Worm (Caenorhabditis elegans): ENCODE data around the gene M88.4.

Gene M88.4

DNA sequence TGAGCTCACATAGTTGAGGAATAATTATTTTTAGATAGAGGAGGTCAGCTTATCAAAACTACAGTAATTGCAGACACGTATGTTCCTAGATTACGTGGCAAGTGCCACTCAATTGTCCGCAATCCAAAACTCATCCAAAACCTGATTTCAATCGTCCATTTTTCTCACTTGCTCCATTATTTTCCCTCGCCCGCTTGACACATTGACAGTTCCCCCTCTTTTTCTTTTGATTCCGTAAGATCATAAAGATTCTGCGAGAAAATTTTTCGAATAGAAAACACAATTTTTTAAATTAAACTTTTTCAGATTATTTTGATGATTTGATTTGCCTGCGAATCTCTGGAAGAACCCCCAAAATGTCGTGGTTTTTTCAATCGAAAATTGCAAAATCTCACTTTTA is at the start of gene M88.4:
TSS of gene M88.4 (plus strand) at position 301 of the 400 bp plus-strand sequence.
- no peak for TF ChIP-seq mxl-2 (GFP tag; conservative IDR thresholded peaks at IDR 0.05)
- TF ChIP-seq unc-62 (GFP tag; optimal IDR thresholded peaks at IDR 0.05 in 1 of 2): peak in 1 of 2 experiments; percentile 2
- TF ChIP-seq unc-62 (tag; optimal IDR thresholded peaks at IDR 0.05): no peak
- no peak for TF ChIP-seq nhr-76 (tag; optimal IDR thresholded peaks at IDR 0.05)

DNA sequence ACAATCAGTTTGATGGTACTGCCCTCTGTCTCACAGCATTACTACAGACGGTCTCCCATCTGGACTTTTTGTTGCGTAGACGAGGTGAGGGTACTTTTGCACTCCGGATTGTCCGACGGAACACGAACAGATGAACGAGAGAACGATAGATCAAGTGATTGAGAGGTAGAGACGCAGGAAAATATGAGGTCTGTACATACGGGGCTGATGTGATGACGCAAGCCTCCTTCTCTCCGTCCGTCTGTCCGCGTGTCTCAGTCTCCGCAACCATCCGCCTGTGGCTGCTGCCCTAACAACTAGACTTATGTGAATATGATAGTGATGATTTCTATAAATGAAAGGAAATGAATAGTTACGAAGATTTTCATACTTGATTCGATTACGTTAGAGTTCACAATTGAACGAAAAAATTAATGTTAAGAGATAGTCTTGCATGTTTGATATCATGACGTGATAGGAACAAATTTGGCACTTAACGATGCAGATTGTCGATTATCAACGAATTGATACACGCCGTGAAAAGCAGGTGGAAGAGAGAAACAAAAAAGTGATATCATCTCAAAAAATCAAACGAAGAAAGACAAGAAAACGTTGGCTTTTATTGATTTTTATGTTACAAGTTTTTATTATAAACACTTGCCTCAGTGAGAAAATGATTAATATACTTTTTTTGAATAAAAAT is 46.1 kb upstream of the M88.4 start:
- TF ChIP-seq mxl-3 (GFP tag; optimal IDR thresholded peaks at IDR 0.05) (peak; percentile 36), dmd-6 (GFP tag; IDR thresholded peaks at IDR 0.05) (peak; percentile 74), ctbp-1 (GFP tag; IDR thresholded peaks at IDR 0.05) (peak; percentile 14; the same call in 1 of the 2 replicates), madf-9 (GFP tag; conservative IDR thresholded peaks at IDR 0.05) (peak; percentile 28; the same call in 1 of the 2 replicates), hlh-30 (tag; optimal IDR thresholded peaks at IDR 0.05; ENCODE audit: insufficient read depth) (peak; percentile 48), nhr-48 (tag; optimal IDR thresholded peaks at IDR 0.05) (peak; percentile 76), dve-1 (tag; optimal IDR thresholded peaks at IDR 0.05; ENCODE audit: insufficient read depth) (peak; percentile 52), set-16 (GFP tag; IDR thresholded peaks at IDR 0.05) (no peak), daf-16 (GFP tag; optimal IDR thresholded peaks at IDR 0.05) (no peak), daf-16 (tag; optimal IDR thresholded peaks at IDR 0.05) (peak; percentile 57), mdl-1 (tag; optimal IDR thresholded peaks at IDR 0.05) (peak; percentile 32 to 41), pqm-1 (tag; optimal IDR thresholded peaks at IDR 0.05) (peak; percentile 75), egl-43 (GFP tag; IDR thresholded peaks at IDR 0.05) (0 out of 2 replicates have a peak, but pooled peaks have one; percentile 35), mep-1 (tag; optimal IDR thresholded peaks at IDR 0.05) (no peak), hlh-11 (tag; optimal IDR thresholded peaks at IDR 0.05) (peak; percentile 68), lsy-2 (tag; optimal IDR thresholded peaks at IDR 0.05) (peak in 1 of 2 experiments; percentile 36), nhr-28 (tag; optimal IDR thresholded peaks at IDR 0.05) (peak; percentile 74), tag-97 (GFP tag; IDR thresholded peaks at IDR 0.05) (no peak), aha-1 (tag) (peak; percentile 48), nhr-77 (tag; optimal IDR thresholded peaks at IDR 0.05) (no peak), nhr-10 (tag; optimal IDR thresholded peaks at IDR 0.05) (no peak), lin-38 (GFP tag; IDR thresholded peaks at IDR 0.05) (no peak), F37D6.2 (tag; optimal IDR thresholded peaks at IDR 0.05) (no peak), T20F7.1 (GFP tag; optimal IDR thresholded peaks at IDR 0.05) (peak; percentile 1), hmg-1.1 (GFP tag; IDR thresholded peaks at IDR 0.05) (peak; percentile 43; the same call in 1 of the 2 replicates), D1046.2 (GFP tag; IDR thresholded peaks at IDR 0.05) (no peak), T26A8.4 (GFP tag; IDR thresholded peaks at IDR 0.05) (peak; percentile 50)

DNA sequence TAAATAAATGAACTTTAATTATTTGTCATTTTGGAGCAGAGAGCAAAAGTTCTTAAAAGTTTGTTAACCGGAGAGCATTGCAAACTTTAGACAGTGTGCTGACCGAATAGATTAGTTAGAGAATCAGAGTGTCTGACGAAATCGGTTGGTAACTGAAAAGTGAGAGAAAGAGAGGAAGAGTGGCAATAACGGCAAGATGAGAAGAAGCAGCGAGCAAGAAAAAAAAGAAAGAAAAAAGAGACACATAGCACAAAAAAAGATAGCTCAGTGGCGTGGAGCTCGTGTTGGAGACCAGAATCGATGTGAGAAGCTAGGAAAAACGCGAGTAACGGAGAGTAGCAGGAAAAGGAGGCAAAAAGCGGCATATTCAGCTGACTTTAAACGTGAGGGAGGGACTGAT is 44.5 kb upstream of the M88.4 start:
- TF ChIP-seq T20F7.1 (GFP tag; optimal IDR thresholded peaks at IDR 0.05): no peak
- peak; percentile 44 for TF ChIP-seq fkh-10 (GFP tag; optimal IDR thresholded peaks at IDR 0.05)
- no peak for TF ChIP-seq nhr-41 (GFP tag; IDR thresholded peaks at IDR 0.05)
- no peak for TF ChIP-seq unc-39 (tag; optimal IDR thresholded peaks at IDR 0.05)
- no peak for TF ChIP-seq vab-7 (GFP tag; IDR thresholded peaks at IDR 0.05)
- no peak for TF ChIP-seq nhr-102 (tag; optimal IDR thresholded peaks at IDR 0.05)
- no peak for TF ChIP-seq lim-7 (GFP tag; IDR thresholded peaks at IDR 0.05)
- TF ChIP-seq saeg-2 (GFP tag; IDR thresholded peaks at IDR 0.05): no peak
- no peak for TF ChIP-seq Y105C5A.15 (GFP tag; IDR thresholded peaks at IDR 0.05)
- TF ChIP-seq attf-4 (tag; optimal IDR thresholded peaks at IDR 0.05): no peak
- no peak for TF ChIP-seq tra-1 (GFP tag; IDR thresholded peaks at IDR 0.05)
- no peak for TF ChIP-seq nhr-42 (GFP tag; IDR thresholded peaks at IDR 0.05)
- TF ChIP-seq dmd-6 (GFP tag; IDR thresholded peaks at IDR 0.05): peak; percentile 55
- TF ChIP-seq F26F4.8 (GFP tag; conservative IDR thresholded peaks at IDR 0.05): no peak
- TF ChIP-seq ama-1 (optimal IDR thresholded peaks at IDR 0.05): peak; percentile 78
- TF ChIP-seq ces-1 (GFP tag; optimal IDR thresholded peaks at IDR 0.05): no peak
- TF ChIP-seq mdt-29 (GFP tag; IDR thresholded peaks at IDR 0.05): no peak
- TF ChIP-seq ztf-11 (tag; optimal IDR thresholded peaks at IDR 0.05): no peak
- peak; percentile 60 for TF ChIP-seq hlh-30 (tag; optimal IDR thresholded peaks at IDR 0.05; ENCODE audit: insufficient read depth)
- no peak for TF ChIP-seq ceh-32 (tag; optimal IDR thresholded peaks at IDR 0.05; ENCODE audit: poor library complexity)
- TF ChIP-seq lin-29 (GFP tag; IDR thresholded peaks at IDR 0.05): no peak
- no peak for TF ChIP-seq zfp-2 (tag; optimal IDR thresholded peaks at IDR 0.05)
- TF ChIP-seq pqm-1 (tag; optimal IDR thresholded peaks at IDR 0.05): no peak

Data from whole organism, L4 larva.